Fruit fly (Drosophila melanogaster) whole organism, embryonic: ENCODE results near the gene se.

Source experiments
- CG15073 ChIP-seq: fragments of 200-800 bp; sonication (Bioruptor generic); optimal IDR thresholded peaks from 2 replicates; lab custom pipeline; 2016; ENCODE audit warnings: missing biosample characterization, missing genetic modification characterization
- CG18262 ChIP-seq: fragments of 200-800 bp; optimal IDR thresholded peaks from 3 replicates; lab custom pipeline; 2019; ENCODE audit warnings: missing biosample characterization, mild to moderate bottlenecking, missing genetic modification characterization, moderate library complexity
- CG6854 ChIP-seq: fragments of 200-800 bp; sonication (Bioruptor generic); optimal IDR thresholded peaks from 3 replicates; lab custom pipeline; 2017; ENCODE audit warnings: missing biosample characterization, mild to moderate bottlenecking, missing genetic modification characterization
- Dek ChIP-seq: fragments of 200-800 bp; sonication (Bioruptor generic); optimal IDR thresholded peaks from 3 replicates; lab custom pipeline; 2019; ENCODE audit warnings: missing biosample characterization, mild to moderate bottlenecking, missing genetic modification characterization, moderate library complexity
- Dfd ChIP-seq, 2 experiments: fragments of >200 bp; optimal IDR thresholded peaks; 2 replicates each; lab custom pipeline; 2017; ENCODE audit warnings: missing biosample characterization in 2 of 2, missing genetic modification characterization in 2 of 2
- HmgD ChIP-seq: fragments of 200-800 bp; sonication (Bioruptor generic); optimal IDR thresholded peaks from 3 replicates; lab custom pipeline; 2016; ENCODE audit warnings: missing biosample characterization, missing genetic modification characterization
- crol ChIP-seq: fragments of 200-800 bp; sonication (Bioruptor generic); IDR thresholded peaks from 2 replicates; pipeline ENCODE4 v1.3.6; 2022; ENCODE audit warnings: missing biosample characterization, missing genetic modification characterization
- insv ChIP-seq, 2 experiments: fragments of 200-800 bp; sonication (Bioruptor generic); optimal IDR thresholded peaks; 3 replicates each; lab custom pipeline; 2016 to 2018; ENCODE audit warnings: missing biosample characterization in 2 of 2, missing genetic modification characterization in 2 of 2

DNA sequence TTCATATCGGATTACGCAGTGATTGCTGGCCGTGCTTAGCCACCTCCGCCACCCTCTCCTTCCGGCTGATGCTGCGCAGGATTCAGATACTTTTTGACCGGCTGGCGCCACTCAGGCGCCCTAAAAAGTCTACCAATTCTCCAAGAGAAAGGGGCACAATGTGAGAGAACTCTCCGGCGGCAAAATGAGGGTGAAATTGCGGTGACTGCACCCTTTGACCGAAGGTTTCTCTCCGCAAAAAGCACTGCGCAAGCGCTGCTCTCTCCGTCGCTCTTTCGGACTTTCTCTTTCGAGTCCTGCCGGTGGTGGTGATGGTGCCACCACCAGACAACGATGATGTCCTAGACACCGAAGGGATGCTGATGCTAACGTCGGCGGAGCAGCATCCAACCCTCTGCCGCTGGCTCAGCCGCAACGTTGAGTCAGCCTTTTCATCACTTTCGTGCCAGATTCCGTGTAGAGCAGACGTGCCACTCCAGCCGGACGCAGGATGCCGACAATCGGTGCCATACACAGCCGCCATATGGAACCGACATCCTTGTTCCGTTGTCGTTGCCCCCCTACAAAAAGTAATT is 39.5 kb downstream of the se start:
- TF ChIP-seq CG15073 (GFP tag; lab: Kevin White, UChicago) (no peak), crol (GFP tag; lab: Robert Waterston, UW) (no peak; the same call in 1 of the 2 replicates), CG6854 (no peak), insv (GFP tag; optimal IDR thresholded peaks at IDR 0.05; lab: Kevin White, UChicago) (no peak), Dek (tag; lab: Kevin White, UChicago) (no peak), CG18262 (tag; lab: Kevin White, UChicago) (no peak), HmgD (no peak), Dfd (GFP tag; optimal IDR thresholded peaks at IDR 0.05; lab: Kevin White, UChicago) (no peak)
